Worm (Caenorhabditis elegans): Measurements from ENCODE around the gene C46E10.1.

C46E10.1 gene

DNA sequence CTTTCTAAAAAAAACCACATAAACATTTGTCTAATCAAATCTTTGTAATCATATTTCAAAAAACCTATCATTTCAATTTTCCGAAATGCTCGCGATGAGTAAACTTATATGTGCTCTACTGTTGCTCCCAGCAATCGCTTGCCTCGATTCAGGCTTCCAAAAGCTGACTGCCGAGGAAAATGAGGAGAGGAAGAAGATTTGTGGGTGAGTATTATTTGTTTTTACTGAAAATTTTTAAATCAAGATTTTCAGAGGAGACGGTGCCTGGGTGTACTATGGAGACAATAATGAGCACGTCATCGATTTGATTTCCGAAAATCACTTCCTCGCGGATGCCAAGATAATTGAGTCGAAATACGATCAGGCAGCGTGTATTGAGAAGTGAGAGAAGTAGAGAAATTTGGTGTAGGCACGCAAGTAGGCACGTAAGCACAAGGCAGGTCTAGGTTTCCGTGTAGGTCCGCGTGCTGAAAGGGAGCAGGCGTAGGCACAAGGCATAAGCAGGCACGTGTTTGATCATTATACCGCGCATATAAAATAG lies at the start of gene C46E10.1:
Gene C46E10.1 (plus strand): TSS at position 51 of the 541 bp plus-strand sequence.
- TF ChIP-seq nhr-12 (tag; optimal IDR thresholded peaks at IDR 0.05): no peak

DNA sequence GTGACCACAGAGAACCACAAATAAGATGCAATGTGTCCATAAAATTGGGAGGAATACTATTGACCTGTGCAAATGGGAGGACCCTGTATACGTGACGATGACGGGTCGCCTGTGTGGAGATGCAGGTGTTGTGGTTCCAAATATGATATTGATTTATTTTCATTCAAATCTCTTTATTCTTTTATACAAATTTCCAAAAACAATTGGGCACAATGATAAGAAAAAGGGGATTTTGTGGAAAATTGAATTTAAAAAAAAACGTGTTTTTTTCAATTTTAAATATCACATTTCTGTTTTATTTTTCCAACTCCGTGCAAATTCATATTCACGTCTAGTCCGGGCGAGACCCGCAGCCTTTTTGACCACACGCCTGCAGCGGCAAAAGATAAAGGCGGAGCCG lies 48.8 kb upstream of the C46E10.1 start, which contains the start of gene F19B10.2:
Gene F19B10.2 (plus strand): TSS at position 301 of the 400 bp plus-strand sequence.
- TF ChIP-seq ztf-11 (tag; optimal IDR thresholded peaks at IDR 0.05) (no peak), lin-32 (GFP tag; optimal IDR thresholded peaks at IDR 0.05) (no peak)

DNA sequence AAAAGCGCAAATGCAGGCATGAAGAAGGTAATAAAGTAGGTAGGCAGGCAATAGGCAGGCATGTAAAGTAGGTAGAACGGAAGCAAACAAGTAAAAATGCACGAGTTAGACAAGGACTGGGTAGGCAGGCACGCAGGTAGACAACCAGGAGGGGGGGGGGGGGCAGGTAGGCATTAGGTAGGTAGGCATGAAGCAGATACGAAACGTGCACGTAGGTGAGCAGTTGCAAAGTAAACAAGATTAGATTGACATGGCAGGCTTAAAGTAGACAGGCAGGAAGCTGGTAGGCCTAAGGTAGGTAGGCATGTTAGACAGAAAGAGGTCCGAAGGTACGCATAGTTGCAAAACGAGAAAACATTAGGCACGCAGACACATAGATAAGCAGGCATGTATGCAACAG lies 45.0 kb upstream of the C46E10.1 start:
- TF ChIP-seq tbx-8 (GFP tag; optimal IDR thresholded peaks at IDR 0.05): no peak
- no peak for TF ChIP-seq pha-4 (tag; optimal IDR thresholded peaks at IDR 0.05)
- no peak for TF ChIP-seq lin-32 (GFP tag; optimal IDR thresholded peaks at IDR 0.05)
- no peak for TF ChIP-seq snpc-4 (tag; optimal IDR thresholded peaks at IDR 0.05)
- TF ChIP-seq ceh-83 (GFP tag; optimal IDR thresholded peaks at IDR 0.05): no peak
- no peak for TF ChIP-seq mep-1 (tag; optimal IDR thresholded peaks at IDR 0.05)
- TF ChIP-seq M03D4.4 (tag; optimal IDR thresholded peaks at IDR 0.05): no peak
- TF ChIP-seq unc-39 (tag; optimal IDR thresholded peaks at IDR 0.05): no peak
- TF ChIP-seq unc-62 (GFP tag; optimal IDR thresholded peaks at IDR 0.05): no peak
- no peak for TF ChIP-seq nhr-28 (tag; optimal IDR thresholded peaks at IDR 0.05)
- no peak for TF ChIP-seq cnd-1 (tag; optimal IDR thresholded peaks at IDR 0.05)
- no peak for TF ChIP-seq hlh-1 (tag; optimal IDR thresholded peaks at IDR 0.05)
- no peak for TF ChIP-seq sem-2 (GFP tag; optimal IDR thresholded peaks at IDR 0.05)
- no peak for TF ChIP-seq mls-2 (tag; optimal IDR thresholded peaks at IDR 0.05)
- no peak for TF ChIP-seq nhr-12 (tag; optimal IDR thresholded peaks at IDR 0.05)
- TF ChIP-seq ham-2 (GFP tag; optimal IDR thresholded peaks at IDR 0.05): no peak

DNA sequence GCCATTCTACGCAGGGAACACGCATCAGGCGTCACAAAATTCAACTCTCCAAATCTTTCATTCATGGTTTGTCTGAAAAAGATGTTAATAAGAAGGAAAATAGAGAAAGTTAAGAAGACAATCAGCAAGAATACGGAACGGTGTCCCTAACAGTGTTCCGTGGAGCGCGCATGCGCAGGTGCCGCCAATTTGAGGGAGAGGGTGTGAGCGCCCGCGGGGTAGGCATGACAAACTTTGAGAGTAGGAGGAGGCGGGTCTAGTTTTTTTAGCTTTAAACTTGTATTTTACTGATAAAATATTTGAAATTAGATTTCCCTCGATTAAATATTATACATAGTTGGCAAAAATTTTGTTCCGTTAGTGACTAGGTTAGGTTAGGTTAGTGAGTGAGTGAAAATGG lies 43.7 kb upstream of the C46E10.1 start:
- TF ChIP-seq lin-32 (GFP tag; optimal IDR thresholded peaks at IDR 0.05): no peak
- no peak for TF ChIP-seq ham-2 (GFP tag; optimal IDR thresholded peaks at IDR 0.05)
- no peak for TF ChIP-seq snpc-4 (tag; optimal IDR thresholded peaks at IDR 0.05)
- no peak for TF ChIP-seq mab-5 (tag; optimal IDR thresholded peaks at IDR 0.05)
- TF ChIP-seq lsy-2 (tag; optimal IDR thresholded peaks at IDR 0.05): no peak
- TF ChIP-seq elt-3 (tag; optimal IDR thresholded peaks at IDR 0.05): no peak
- no peak for TF ChIP-seq mep-1 (tag; optimal IDR thresholded peaks at IDR 0.05)
- TF ChIP-seq nhr-2 (tag; optimal IDR thresholded peaks at IDR 0.05): no peak
- no peak for TF ChIP-seq ceh-83 (GFP tag; optimal IDR thresholded peaks at IDR 0.05)
- no peak for TF ChIP-seq elt-1 (tag; optimal IDR thresholded peaks at IDR 0.05; ENCODE audit: borderline replicate concordance, insufficient read depth)
- no peak for TF ChIP-seq unc-120 (tag; optimal IDR thresholded peaks at IDR 0.05; ENCODE audit: poor library complexity, severe bottlenecking)
- no peak for TF ChIP-seq unc-39 (tag; optimal IDR thresholded peaks at IDR 0.05)
- TF ChIP-seq nhr-28 (tag; optimal IDR thresholded peaks at IDR 0.05): no peak

DNA sequence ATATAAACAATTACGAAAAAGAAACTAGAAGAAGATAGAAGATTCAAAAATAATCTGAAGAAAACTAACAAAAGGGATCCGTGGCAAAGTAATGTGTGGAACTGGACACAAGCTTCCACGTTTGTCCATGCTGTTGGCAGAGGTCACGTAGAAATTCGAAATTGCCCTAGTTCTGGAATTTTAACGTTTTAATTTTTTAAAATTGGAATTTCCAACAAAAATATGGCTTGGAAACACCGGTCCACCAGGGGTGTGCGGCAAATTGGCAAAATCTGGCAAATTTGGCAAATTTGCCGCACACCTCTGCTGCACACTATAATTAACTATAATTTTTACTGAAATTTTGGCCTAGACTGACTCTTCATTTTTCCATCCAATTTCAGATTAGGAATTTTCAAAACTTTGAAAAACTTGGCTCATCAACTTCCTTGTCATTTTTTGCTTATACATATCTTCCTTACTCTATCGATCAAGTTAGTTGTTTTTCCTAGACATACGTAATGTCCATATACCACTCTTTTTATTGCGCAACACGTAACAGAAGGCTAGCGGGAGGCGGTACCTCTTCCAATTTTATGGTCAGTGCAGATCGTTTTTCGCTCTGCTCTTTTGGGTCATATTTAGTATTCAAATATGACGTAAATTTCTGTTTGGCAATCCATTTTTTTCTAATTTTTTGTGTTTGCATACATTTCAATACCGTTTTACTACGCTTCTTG lies 42.5 kb upstream of the C46E10.1 start, which contains the start of gene F19B10.10:
Gene F19B10.10 (minus strand): TSS at position 51 of the 719 bp plus-strand sequence.
- peak; percentile 92 for TF ChIP-seq zip-8 (tag; optimal IDR thresholded peaks at IDR 0.05)
- TF ChIP-seq lsy-2 (tag; optimal IDR thresholded peaks at IDR 0.05): no peak

ce11 chrII:3682770-3683234 lies 41.2 kb upstream of the C46E10.1 start, which contains the start of gene F19B10.1:
Gene F19B10.1, plus strand, starts transcription at chrII:3683184.
- TF ChIP-seq zip-8 (tag; optimal IDR thresholded peaks at IDR 0.05): no peak
- peak; percentile 66 for TF ChIP-seq unc-62 (GFP tag; optimal IDR thresholded peaks at IDR 0.05)
- peak; percentile 10 for TF ChIP-seq pha-4 (tag; optimal IDR thresholded peaks at IDR 0.05)
- TF ChIP-seq hlh-1 (tag; optimal IDR thresholded peaks at IDR 0.05): peak; percentile 82
- no peak for TF ChIP-seq nhr-237 (tag; optimal IDR thresholded peaks at IDR 0.05)
- no peak for TF ChIP-seq M03D4.4 (tag; optimal IDR thresholded peaks at IDR 0.05)
- no peak for TF ChIP-seq ham-2 (GFP tag; optimal IDR thresholded peaks at IDR 0.05)
- TF ChIP-seq ceh-39 (tag; optimal IDR thresholded peaks at IDR 0.05): no peak
- no peak for TF ChIP-seq mab-5 (tag; optimal IDR thresholded peaks at IDR 0.05)
- peak; percentile 22 for TF ChIP-seq lin-13 (tag; optimal IDR thresholded peaks at IDR 0.05)
- TF ChIP-seq unc-120 (tag; optimal IDR thresholded peaks at IDR 0.05; ENCODE audit: poor library complexity, severe bottlenecking): no peak
- no peak for TF ChIP-seq elt-3 (tag; optimal IDR thresholded peaks at IDR 0.05)
- peak; percentile 26 for TF ChIP-seq mep-1 (tag; optimal IDR thresholded peaks at IDR 0.05)
